Worm (Caenorhabditis elegans) whole organism, young adult: ENCODE measurements around the gene lmd-3.
"Not testable (repeated sequence)": the region's sequence is repeated elsewhere in the genome, so short reads cannot be mapped to it uniquely, and the experiment has no call there.

Source experiments
- ama-1 ChIP-seq, 3 experiments: fragments of 150-350 bp in 1 of 3; sonication (generic microtip) in 2 of 3; optimal IDR thresholded peaks; 2 replicates each; lab custom pipeline; 2014 to 2018; ENCODE audit warnings: missing biosample characterization in 2 of 3, missing genetic modification characterization in 2 of 3, missing genetic modification reagents in 2 of 3
- ceh-79 ChIP-seq: sonication (generic microtip); optimal IDR thresholded peaks from 2 replicates; lab custom pipeline; 2017; ENCODE audit warnings: mild to moderate bottlenecking, missing genetic modification characterization, missing compliant biosample characterization
- dpl-1 ChIP-seq: fragments of 150-350 bp; optimal IDR thresholded peaks from 2 replicates; lab custom pipeline; 2014; ENCODE audit warnings: missing biosample characterization, missing genetic modification reagents, missing genetic modification characterization
- lag-1 ChIP-seq: fragments of 200-800 bp; sonication (Bioruptor generic); IDR thresholded peaks from 2 replicates; pipeline ENCODE4 v1.3.6; 2022; ENCODE audit warnings: missing genetic modification reagents, missing genetic modification characterization, missing compliant biosample characterization
- lin-35 ChIP-seq, 3 experiments: fragments of 150-350 bp in 2 of 3; sonication (generic microtip) in 1 of 3; optimal IDR thresholded peaks; 2 replicates each; lab custom pipeline; 2014 to 2018; ENCODE audit warnings: missing biosample characterization in 3 of 3, missing genetic modification characterization in 3 of 3, missing genetic modification reagents in 3 of 3
- madf-6 ChIP-seq: fragments of 200-800 bp; sonication (Bioruptor generic); IDR thresholded peaks from 2 replicates; pipeline ENCODE4 v1.3.6; 2022; ENCODE audit warnings: missing genetic modification reagents, missing genetic modification characterization, missing compliant biosample characterization
- nfyb-1 ChIP-seq: fragments of 200-800 bp; sonication (Bioruptor generic); IDR thresholded peaks from 2 replicates; pipeline ENCODE4 v1.3.6; 2022; ENCODE audit warnings: missing genetic modification reagents, missing genetic modification characterization, missing compliant biosample characterization
- snpc-4 ChIP-seq, 5 experiments: fragments of 150-350 bp in 1 of 5; sonication (generic microtip) in 4 of 5; optimal IDR thresholded peaks; 2 replicates each; lab custom pipeline; 2014 to 2018; ENCODE audit warnings: missing genetic modification characterization in 5 of 5, missing biosample characterization in 3 of 5, antibody characterized with exemption in 2 of 5, mild to moderate bottlenecking in 2 of 5, missing compliant biosample characterization in 2 of 5, missing genotype in 2 of 5, moderate library complexity in 2 of 5, missing genetic modification reagents in 1 of 5
- unc-62 ChIP-seq: fragments of 150-350 bp; optimal IDR thresholded peaks from 2 replicates; lab custom pipeline; 2014; ENCODE audit warnings: missing biosample characterization, missing genetic modification reagents, missing genetic modification characterization
- ztf-28 ChIP-seq: fragments of 200-800 bp; sonication (Bioruptor generic); IDR thresholded peaks from 2 replicates; pipeline ENCODE4 v1.3.6; 2022; ENCODE audit warnings: missing genetic modification reagents, missing genetic modification characterization, missing compliant biosample characterization

DNA sequence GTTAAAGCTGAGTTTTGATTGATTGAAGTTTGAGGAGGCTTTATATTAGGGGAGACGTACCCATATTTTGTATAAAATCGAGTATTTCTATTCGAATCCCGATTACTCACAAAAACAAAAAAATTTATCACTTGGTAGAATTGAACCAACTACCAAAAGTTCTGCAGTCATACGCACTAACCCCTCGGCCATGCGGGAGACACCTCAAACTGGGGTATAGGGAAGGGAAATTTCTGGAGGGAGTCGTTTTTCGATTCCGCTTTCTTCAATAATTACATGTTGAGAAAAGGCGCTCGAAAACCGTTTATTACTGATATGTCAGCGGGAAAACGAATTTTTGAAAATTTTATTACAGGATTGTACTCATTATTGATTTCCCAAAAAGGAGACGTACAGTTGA is 13.3 kb downstream of the lmd-3 start:
- TF ChIP-seq unc-62 (GFP tag; lab: Kevin White, UChicago); snpc-4 (GFP tag; optimal IDR thresholded peaks at IDR 0.05; lab: Kevin White, UChicago); lag-1 (GFP tag; lab: Robert Waterston, UW); ceh-79 (tag; lab: Kevin White, UChicago); dpl-1 (GFP tag; lab: Kevin White, UChicago); ztf-28 (GFP tag; lab: Robert Waterston, UW); lin-35 (GFP tag; optimal IDR thresholded peaks at IDR 0.05; lab: Kevin White, UChicago); ama-1 (optimal IDR thresholded peaks at IDR 0.05; lab: Kevin White, UChicago); ama-1 (GFP tag; optimal IDR thresholded peaks at IDR 0.05; lab: Kevin White, UChicago): not testable (repeated sequence)
- peak in 1 of 4 experiments; percentile 21 for TF ChIP-seq snpc-4 (tag; optimal IDR thresholded peaks at IDR 0.05; lab: Kevin White, UChicago)
- TF ChIP-seq madf-6 (GFP tag; lab: Robert Waterston, UW): peak; percentile 62
- TF ChIP-seq nfyb-1: peak; percentile 63; the same call in 1 of the 2 replicates
